Worm (Caenorhabditis elegans): ENCODE results near the gene C24A3.1.

ce11 chrX:9024270-9024669 lies 25.4 kb downstream of the C24A3.1 start:
- TF ChIP-seq snpc-4 (tag; optimal IDR thresholded peaks at IDR 0.05) (no peak), ceh-43 (GFP tag; optimal IDR thresholded peaks at IDR 0.05) (no peak)

All from whole organism, mixed stage, embryonic.